Worm (Caenorhabditis elegans) whole organism, L2 larva: Measurements from ENCODE around the gene lgg-2.

Experiments
- lin-13 ChIP-seq: fragments of 150-350 bp; optimal IDR thresholded peaks from 2 replicates; lab custom pipeline; 2014; ENCODE audit warnings: missing biosample characterization, missing genetic modification reagents, missing genetic modification characterization
- skn-1 ChIP-seq: sonication (generic microtip); optimal IDR thresholded peaks from 2 replicates; lab custom pipeline; 2017; ENCODE audit warnings: missing biosample characterization, missing genetic modification characterization

DNA sequence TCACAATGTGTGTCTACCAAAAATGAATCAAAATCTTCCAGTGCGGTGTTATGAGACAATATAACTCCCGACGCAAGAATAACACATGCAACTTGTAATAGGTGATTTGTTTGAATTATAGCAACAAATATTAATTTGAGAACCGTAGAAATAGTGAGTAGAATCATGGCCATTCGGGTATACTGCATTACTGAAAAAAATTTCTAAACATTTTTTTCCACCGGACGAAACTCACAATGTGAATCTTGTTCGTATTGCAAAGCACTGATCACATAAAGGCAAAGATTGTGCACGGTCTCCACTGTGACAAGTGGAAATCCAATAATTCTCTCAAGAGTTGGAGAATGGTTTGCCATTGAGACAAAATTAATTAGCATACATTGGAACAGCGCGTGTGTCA, 33.2 kb downstream of the lgg-2 start:
- TF ChIP-seq skn-1 (no peak), lin-13 (no peak)
